Worm (Caenorhabditis elegans) whole organism, L4/young adult: ENCODE measurements around the gene pigs-1.

Experiments used
- W03F9.2 ChIP-seq: fragments of 150-350 bp; optimal IDR thresholded peaks from 2 replicates; lab custom pipeline; 2014; ENCODE audit warnings: missing biosample characterization, missing genetic modification characterization
- dao-5 ChIP-seq: sonication (generic microtip); optimal IDR thresholded peaks from 2 replicates; lab custom pipeline; 2016; ENCODE audit warnings: missing genotype, missing genetic modification characterization, moderate library complexity, missing compliant biosample characterization
- him-1 ChIP-seq: sonication (generic microtip); optimal IDR thresholded peaks from 2 replicates; lab custom pipeline; 2016; ENCODE audit warnings: missing genotype, missing genetic modification reagents, missing genetic modification characterization, missing compliant biosample characterization

ce11 chrIV:10144909-10145308 is 3.9 kb downstream of the pigs-1 start:
- no peak for TF ChIP-seq him-1 (tag; lab: Kevin White, UChicago)
- no peak for TF ChIP-seq dao-5 (tag; lab: Kevin White, UChicago)
- TF ChIP-seq W03F9.2 (tag; lab: Kevin White, UChicago): no peak
